Fruit fly (Drosophila melanogaster): ENCODE measurements around the gene CG42507.

DNA sequence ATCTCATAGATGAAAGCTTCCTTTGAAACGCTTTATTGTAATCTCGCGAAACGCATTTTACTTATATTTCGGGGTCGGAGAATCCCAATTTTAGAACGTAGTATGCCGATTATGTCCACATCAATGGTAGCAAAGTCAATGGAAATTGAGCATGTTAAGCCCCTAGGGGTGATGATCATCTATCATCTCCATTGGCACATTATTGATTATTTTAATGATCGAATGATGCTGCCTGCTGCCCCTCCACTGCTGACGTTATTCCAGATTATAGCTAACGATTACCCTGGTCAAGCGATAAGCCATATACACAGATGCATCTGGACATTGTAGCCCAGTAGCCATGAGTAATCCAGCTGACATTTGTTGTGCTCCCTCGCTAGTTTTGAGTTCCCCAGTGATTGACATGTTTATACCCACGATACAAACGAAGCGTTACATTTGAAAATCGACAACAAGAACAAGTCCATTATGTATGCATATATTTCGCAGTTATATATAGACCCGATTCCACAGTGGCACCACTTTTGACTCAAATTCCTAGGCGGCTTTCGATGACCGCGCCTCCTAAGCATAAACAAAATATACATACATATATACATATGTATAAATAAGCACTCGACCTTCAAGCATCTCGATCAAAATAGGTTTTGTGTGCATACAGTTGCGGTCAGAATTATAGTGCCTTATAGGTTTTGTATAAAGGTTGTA, 26.6 kb upstream of the CG42507 start:
- no peak for TF ChIP-seq h (GFP tag; optimal IDR thresholded peaks at IDR 0.05)
- no peak for TF ChIP-seq Hnf4 (GFP tag; optimal IDR thresholded peaks at IDR 0.05)
- no peak for TF ChIP-seq fru (GFP tag; optimal IDR thresholded peaks at IDR 0.05)
- no peak for TF ChIP-seq CrebA (GFP tag; optimal IDR thresholded peaks at IDR 0.05; ENCODE audit: borderline replicate concordance)
- TF ChIP-seq Dfd (GFP tag; optimal IDR thresholded peaks at IDR 0.05): no peak
- TF ChIP-seq ey (GFP tag; optimal IDR thresholded peaks at IDR 0.05): no peak
- no peak for TF ChIP-seq tai (GFP tag; optimal IDR thresholded peaks at IDR 0.05)
- no peak for TF ChIP-seq jim (GFP tag; optimal IDR thresholded peaks at IDR 0.05)
